Fruit fly (Drosophila melanogaster) whole organism, embryonic: ENCODE measurements around the gene clumsy.

ENCODE experiments used
- HLHmδ ChIP-seq: fragments of 200-800 bp; sonication (Bioruptor generic); optimal IDR thresholded peaks from 2 replicates; lab custom pipeline; 2018; ENCODE audit warnings: missing biosample characterization, mild to moderate bottlenecking, missing genetic modification characterization, moderate library complexity
- hbn ChIP-seq: fragments of 200-800 bp; sonication (Bioruptor generic); IDR thresholded peaks from 2 replicates; pipeline ENCODE4 v1.3.6; 2022; ENCODE audit warnings: missing biosample characterization, missing genetic modification characterization; ENCODE audit not compliant: partially characterized antibody

- TF ChIP-seq hbn: no peak
- TF ChIP-seq HLHmδ: no peak
These were observed 52.7 kb downstream of the clumsy start for dm6 chr2L:21259008-21259407.
